Fruit fly (Drosophila melanogaster): ENCODE data around the gene eIF3d2.

DNA sequence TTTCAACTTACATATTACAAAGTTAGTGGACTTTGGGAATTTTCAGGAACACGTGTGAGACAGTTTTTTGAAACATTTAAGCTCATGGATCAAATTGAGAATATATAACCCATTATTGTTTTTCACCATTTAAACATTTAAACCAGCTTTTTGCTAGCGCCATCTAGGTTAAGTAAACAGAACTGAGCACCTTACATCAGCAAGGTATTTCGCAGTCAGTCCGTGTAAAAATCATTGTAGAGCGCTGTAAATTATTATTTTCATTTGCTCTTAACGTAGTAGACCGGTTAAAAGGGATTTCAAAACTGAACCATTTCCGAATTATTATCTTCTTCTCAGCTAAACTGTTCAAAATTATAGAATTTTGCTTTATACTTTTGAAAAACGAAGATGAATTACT lies 27.3 kb upstream of the eIF3d2 start, which contains the start of gene Rsbp15:
- TF ChIP-seq CTCF (optimal IDR thresholded peaks at IDR 0.05) = peak; percentile 86 to 91
- TF ChIP-seq CG8478 (optimal IDR thresholded peaks at IDR 0.05) = no peak
